Worm (Caenorhabditis elegans) whole organism, L3 larva: ENCODE results near the gene crn-2.

Experiments used
- ama-1 ChIP-seq: fragments of 150-350 bp; optimal IDR thresholded peaks from 2 replicates; lab custom pipeline; 2018
- ceh-16 ChIP-seq: sonication (generic microtip); optimal IDR thresholded peaks from 2 replicates; lab custom pipeline; 2017; ENCODE audit warnings: missing biosample characterization, missing genetic modification characterization
- egl-27 ChIP-seq: sonication (generic microtip); optimal IDR thresholded peaks from 4 replicates; lab custom pipeline; 2017; ENCODE audit warnings: missing biosample characterization, missing genetic modification reagents, missing genetic modification characterization
- elt-1 ChIP-seq: fragments of 150-350 bp; optimal IDR thresholded peaks from 2 replicates; lab custom pipeline; 2014; ENCODE audit warnings: missing biosample characterization, missing genetic modification characterization
- elt-2 ChIP-seq: sonication (generic microtip); optimal IDR thresholded peaks from 2 replicates; lab custom pipeline; 2016; ENCODE audit warnings: missing genetic modification reagents, mild to moderate bottlenecking, missing genetic modification characterization, missing compliant biosample characterization
- elt-3 ChIP-seq, 3 experiments: fragments of 150-350 bp in 1 of 3; sonication (generic microtip) in 2 of 3; optimal IDR thresholded peaks; 2 replicates in 2 of 3; 4 replicates in 1 of 3; lab custom pipeline; 2014 to 2017; ENCODE audit warnings: missing biosample characterization in 3 of 3, missing genetic modification characterization in 3 of 3
- eor-1 ChIP-seq, 2 experiments: fragments of 150-350 bp; optimal IDR thresholded peaks; 2 replicates each; lab custom pipeline; 2014 to 2018; ENCODE audit warnings: missing biosample characterization in 2 of 2, missing genetic modification characterization in 2 of 2
- fos-1 ChIP-seq: fragments of 150-350 bp; optimal IDR thresholded peaks from 2 replicates; lab custom pipeline; 2014; ENCODE audit warnings: missing biosample characterization, missing genetic modification characterization
- lin-15B ChIP-seq: fragments of 150-350 bp; optimal IDR thresholded peaks from 2 replicates; lab custom pipeline; 2014; ENCODE audit warnings: missing biosample characterization, missing genetic modification characterization
- lin-39 ChIP-seq: fragments of 150-350 bp; optimal IDR thresholded peaks from 2 replicates; lab custom pipeline; 2018; ENCODE audit warnings: missing biosample characterization, missing genetic modification reagents, missing genetic modification characterization
- lsy-12 ChIP-seq: sonication (generic microtip); optimal IDR thresholded peaks from 2 replicates; lab custom pipeline; 2016; ENCODE audit warnings: mild to moderate bottlenecking, missing genetic modification characterization, missing compliant biosample characterization
- mml-1 ChIP-seq: fragments of 150-350 bp; sonication (generic microtip); optimal IDR thresholded peaks from 3 replicates; lab custom pipeline; 2014; ENCODE audit warnings: missing biosample characterization, missing genetic modification characterization
- nfya-1 ChIP-seq: sonication (generic microtip); optimal IDR thresholded peaks from 2 replicates; lab custom pipeline; 2017; ENCODE audit warnings: missing genetic modification characterization, mild to moderate bottlenecking, missing compliant biosample characterization, antibody characterized with exemption, moderate library complexity; ENCODE audit not compliant: insufficient read depth
- nhr-11 ChIP-seq: fragments of 150-350 bp; optimal IDR thresholded peaks from 2 replicates; lab custom pipeline; 2014; ENCODE audit warnings: missing biosample characterization, missing genetic modification characterization
- nhr-12 ChIP-seq: fragments of 150-350 bp; optimal IDR thresholded peaks from 2 replicates; lab custom pipeline; 2014; ENCODE audit warnings: missing biosample characterization, missing genetic modification characterization
- nhr-43 ChIP-seq: sonication (generic microtip); optimal IDR thresholded peaks from 2 replicates; lab custom pipeline; 2016; ENCODE audit warnings: mild to moderate bottlenecking, missing genetic modification characterization, missing compliant biosample characterization; ENCODE audit not compliant: poor library complexity, severe bottlenecking
- nhr-67 ChIP-seq: fragments of 150-350 bp; optimal IDR thresholded peaks from 2 replicates; lab custom pipeline; 2014; ENCODE audit warnings: missing biosample characterization, missing genetic modification characterization
- snpc-4 ChIP-seq: fragments of 150-350 bp; optimal IDR thresholded peaks from 2 replicates; lab custom pipeline; 2014; ENCODE audit warnings: missing biosample characterization, missing genetic modification characterization
- unc-62 ChIP-seq: fragments of 150-350 bp; sonication (generic microtip); optimal IDR thresholded peaks from 4 replicates; lab custom pipeline; 2014; ENCODE audit warnings: missing biosample characterization, missing genetic modification reagents, missing genetic modification characterization
- zag-1 ChIP-seq: fragments of 150-350 bp; optimal IDR thresholded peaks from 2 replicates; lab custom pipeline; 2014; ENCODE audit warnings: missing biosample characterization, missing genetic modification characterization

crn-2 gene

ce11 chrV:5640072-5640471 lies 45.7 kb downstream of the crn-2 start:
- peak; percentile 27 for TF ChIP-seq lin-15B (tag; lab: Kevin White, UChicago)

- no peak for TF ChIP-seq fos-1 (tag; lab: Kevin White, UChicago)
- TF ChIP-seq snpc-4, result no peak
- no peak for TF ChIP-seq elt-2 (tag; lab: Kevin White, UChicago)
- TF ChIP-seq mml-1 (tag; lab: Kevin White, UChicago), result no peak
- TF ChIP-seq lsy-12, result no peak
- TF ChIP-seq ceh-16 (tag; lab: Kevin White, UChicago), result no peak
- TF ChIP-seq nhr-12, result no peak
- no peak for TF ChIP-seq zag-1 (tag; lab: Kevin White, UChicago)
- TF ChIP-seq nhr-67 (tag; lab: Kevin White, UChicago), result no peak
- TF ChIP-seq egl-27 (tag; lab: Kevin White, UChicago), result no peak
- TF ChIP-seq elt-3 (tag; optimal IDR thresholded peaks at IDR 0.05; lab: Kevin White, UChicago), result no peak
- no peak for TF ChIP-seq lin-39
- TF ChIP-seq nfya-1 (tag; lab: Kevin White, UChicago), result no peak
- no peak for TF ChIP-seq eor-1 (tag; optimal IDR thresholded peaks at IDR 0.05; lab: Kevin White, UChicago)
- TF ChIP-seq lin-15B (tag; lab: Kevin White, UChicago), result no peak
- TF ChIP-seq elt-1 (tag; lab: Kevin White, UChicago), result no peak
- TF ChIP-seq unc-62, result no peak
- no peak for TF ChIP-seq nhr-11 (tag; lab: Kevin White, UChicago)
- TF ChIP-seq nhr-43 (tag; lab: Kevin White, UChicago), result no peak
- no peak for TF ChIP-seq ama-1
Measured at ce11 chrV:5644171-5644570, 49.8 kb downstream of the crn-2 start, which contains the start of gene srx-117. TSS of gene srx-117 (plus strand) at chrV:5644471.
